Worm (Caenorhabditis elegans): ENCODE results near the gene lron-4.

DNA sequence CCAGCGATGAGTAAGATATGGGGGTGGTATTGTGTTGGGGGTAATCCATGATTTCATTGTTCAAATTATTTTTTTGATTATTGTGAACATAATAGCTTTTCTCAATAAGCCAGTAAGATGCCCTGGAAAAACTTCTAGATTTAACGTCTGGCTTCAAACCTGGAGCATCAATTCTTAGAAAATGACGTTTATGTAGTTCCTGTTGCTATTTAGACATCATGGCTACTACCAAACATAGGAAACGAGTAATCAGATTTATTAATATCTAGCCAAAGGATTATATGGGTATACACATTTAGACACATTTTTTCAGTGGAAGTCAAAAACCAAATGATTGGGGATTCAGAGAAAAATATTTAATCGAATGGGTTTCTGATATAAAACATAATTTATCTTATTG is 52.4 kb downstream of the lron-4 start:
- no peak for TF ChIP-seq pes-1 (GFP tag; IDR thresholded peaks at IDR 0.05)
- no peak for TF ChIP-seq sea-1 (GFP tag; conservative IDR thresholded peaks at IDR 0.05)
- TF ChIP-seq scrt-1 (GFP tag; IDR thresholded peaks at IDR 0.05), result no peak
- no peak for TF ChIP-seq ceh-36 (tag; optimal IDR thresholded peaks at IDR 0.05)
- no peak for TF ChIP-seq tbx-37 (GFP tag; conservative IDR thresholded peaks at IDR 0.05)
- TF ChIP-seq tra-4 (tag; optimal IDR thresholded peaks at IDR 0.05), result no peak
- TF ChIP-seq flt-1 (GFP tag; IDR thresholded peaks at IDR 0.05), result no peak
- TF ChIP-seq ama-1 (optimal IDR thresholded peaks at IDR 0.05), result no peak
- no peak for TF ChIP-seq B0310.2 (tag; optimal IDR thresholded peaks at IDR 0.05)
- TF ChIP-seq aly-1 (tag; optimal IDR thresholded peaks at IDR 0.05), result no peak
- TF ChIP-seq hmbx-1 (tag; optimal IDR thresholded peaks at IDR 0.05), result no peak
- no peak for TF ChIP-seq ceh-13 (GFP tag; optimal IDR thresholded peaks at IDR 0.05)
- no peak for TF ChIP-seq hmg-4 (GFP tag; optimal IDR thresholded peaks at IDR 0.05)
